Worm (Caenorhabditis elegans): Measurements from ENCODE around the gene F09B12.5.

DNA sequence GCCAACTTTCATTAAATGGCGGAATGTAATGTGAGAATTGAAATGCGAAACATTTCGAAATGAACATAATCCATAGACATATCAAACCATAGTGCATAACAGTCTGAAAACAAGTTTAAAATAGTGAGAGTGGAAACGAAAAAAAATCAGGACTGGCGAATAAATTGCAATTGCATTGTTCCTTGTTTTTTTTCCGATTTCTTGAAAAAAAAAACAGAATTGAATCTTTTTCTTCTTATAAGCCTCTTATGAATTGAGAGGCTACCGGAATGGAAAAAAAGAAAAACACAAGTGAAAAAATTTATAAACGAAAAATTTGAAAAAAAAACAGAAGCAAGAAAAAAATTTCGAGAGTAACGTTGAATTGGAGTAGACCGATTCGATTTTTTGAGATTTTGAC, 32.0 kb downstream of the F09B12.5 start, which contains the start of gene R07D5.2:
- no peak for TF ChIP-seq ceh-28 (tag; optimal IDR thresholded peaks at IDR 0.05)
- TF ChIP-seq ceh-62 (tag; optimal IDR thresholded peaks at IDR 0.05) = no peak
- no peak for TF ChIP-seq R02D3.7 (tag; optimal IDR thresholded peaks at IDR 0.05)
- no peak for TF ChIP-seq ama-1 (optimal IDR thresholded peaks at IDR 0.05)
- TF ChIP-seq dpl-1 (GFP tag; optimal IDR thresholded peaks at IDR 0.05) = no peak
- no peak for TF ChIP-seq fos-1 (tag; optimal IDR thresholded peaks at IDR 0.05)
- no peak for TF ChIP-seq nhr-237 (tag; optimal IDR thresholded peaks at IDR 0.05)
- no peak for TF ChIP-seq saeg-2 (GFP tag; IDR thresholded peaks at IDR 0.05)
- TF ChIP-seq egl-27 (tag; optimal IDR thresholded peaks at IDR 0.05) = no peak
- TF ChIP-seq Y105C5A.15 (GFP tag; IDR thresholded peaks at IDR 0.05) = no peak
- no peak for TF ChIP-seq aha-1 (tag)
- no peak for TF ChIP-seq hlh-11 (tag; optimal IDR thresholded peaks at IDR 0.05)
- TF ChIP-seq mdl-1 (tag; optimal IDR thresholded peaks at IDR 0.05) = no peak
